Worm (Caenorhabditis elegans) whole organism, L4 larva: ENCODE measurements around the gene K10D6.3.
"Not testable (repeated sequence)": the region's sequence is repeated elsewhere in the genome, so short reads cannot be mapped to it uniquely, and the experiment has no call there.

Experiments used
- F37D6.2 ChIP-seq: sonication (generic microtip); optimal IDR thresholded peaks from 2 replicates; lab custom pipeline; 2016; ENCODE audit warnings: mild to moderate bottlenecking, missing genetic modification characterization, missing compliant biosample characterization
- F49E8.2 ChIP-seq: sonication (generic microtip); optimal IDR thresholded peaks from 2 replicates; lab custom pipeline; 2016; ENCODE audit warnings: missing compliant biosample characterization, mild to moderate bottlenecking, missing genetic modification characterization, borderline replicate concordance
- R02D3.7 ChIP-seq: fragments of 150-350 bp; sonication (generic microtip); optimal IDR thresholded peaks from 3 replicates; lab custom pipeline; 2014; ENCODE audit warnings: missing biosample characterization, missing genetic modification characterization
- T26A8.4 ChIP-seq: fragments of 200-800 bp; sonication (Bioruptor generic); IDR thresholded peaks from 2 replicates; pipeline ENCODE4 v1.3.6; 2022; ENCODE audit warnings: missing genetic modification characterization, missing compliant biosample characterization
- Y48G9A.11 ChIP-seq: fragments of 200-800 bp; sonication (Bioruptor generic); IDR thresholded peaks from 2 replicates; pipeline ENCODE4 v1.3.6; 2022; ENCODE audit warnings: missing genetic modification reagents, missing genetic modification characterization, missing compliant biosample characterization
- Y75B8A.6 ChIP-seq: fragments of 200-800 bp; sonication (Bioruptor generic); IDR thresholded peaks from 2 replicates; pipeline ENCODE4 v1.3.6; 2022; ENCODE audit warnings: missing genetic modification reagents, missing genetic modification characterization, missing compliant biosample characterization
- ZK546.5 ChIP-seq, 2 experiments: sonication (generic microtip); optimal IDR thresholded peaks; 2 replicates each; lab custom pipeline; 2017; ENCODE audit warnings: missing biosample characterization in 2 of 2, missing genetic modification characterization in 2 of 2
- ama-1 ChIP-seq: fragments of 150-350 bp; optimal IDR thresholded peaks from 2 replicates; lab custom pipeline; 2014; ENCODE audit warnings: inconsistent platforms, mixed read lengths
- attf-4 ChIP-seq: sonication (generic microtip); optimal IDR thresholded peaks from 3 replicates; lab custom pipeline; 2017; ENCODE audit warnings: missing biosample characterization, missing genetic modification characterization
- ceh-28 ChIP-seq: fragments of 150-350 bp; optimal IDR thresholded peaks from 2 replicates; lab custom pipeline; 2014; ENCODE audit warnings: missing biosample characterization, missing genetic modification reagents, missing genetic modification characterization
- ces-1 ChIP-seq: fragments of 150-350 bp; sonication (generic microtip); optimal IDR thresholded peaks from 4 replicates; lab custom pipeline; 2014; ENCODE audit warnings: missing biosample characterization, missing genetic modification reagents, missing genetic modification characterization
- ctbp-1 ChIP-seq: fragments of 200-800 bp; sonication (Bioruptor generic); IDR thresholded peaks from 2 replicates; pipeline ENCODE4 v1.3.6; 2022; ENCODE audit warnings: missing genetic modification reagents, missing genetic modification characterization, missing compliant biosample characterization
- daf-16 ChIP-seq, 3 experiments: sonication (generic microtip); optimal IDR thresholded peaks; 2 replicates each; lab custom pipeline; 2016 to 2017; ENCODE audit warnings: missing genetic modification characterization in 3 of 3, missing genetic modification reagents in 3 of 3, mild to moderate bottlenecking in 2 of 3, missing compliant biosample characterization in 2 of 3, missing biosample characterization in 1 of 3, moderate library complexity in 1 of 3
- daf-19 ChIP-seq: fragments of 200-800 bp; sonication (Bioruptor generic); conservative IDR thresholded peaks from 2 replicates; pipeline ENCODE4 v1.3.6; 2022; ENCODE audit warnings: missing genetic modification characterization, missing compliant biosample characterization
- dmd-6 ChIP-seq: fragments of 200-800 bp; sonication (Bioruptor generic); IDR thresholded peaks from 2 replicates; pipeline ENCODE4 v1.3.6; 2022; ENCODE audit warnings: missing genetic modification reagents, missing genetic modification characterization, missing compliant biosample characterization
- dmd-8 ChIP-seq: fragments of 200-800 bp; sonication (Bioruptor generic); IDR thresholded peaks from 2 replicates; pipeline ENCODE4 v1.3.6; 2022; ENCODE audit warnings: missing genetic modification characterization, missing compliant biosample characterization
- duxl-1 ChIP-seq: sonication (generic microtip); optimal IDR thresholded peaks from 2 replicates; lab custom pipeline; 2016; ENCODE audit warnings: mild to moderate bottlenecking, missing genetic modification characterization, moderate library complexity, missing compliant biosample characterization; ENCODE audit not compliant: poor library complexity
- egl-43 ChIP-seq: fragments of 200-800 bp; sonication (Bioruptor generic); IDR thresholded peaks from 2 replicates; pipeline ENCODE4 v1.3.6; 2022; ENCODE audit warnings: missing genetic modification reagents, missing genetic modification characterization, missing compliant biosample characterization
- fkh-10 ChIP-seq: fragments of 150-350 bp; optimal IDR thresholded peaks from 2 replicates; lab custom pipeline; 2014; ENCODE audit warnings: missing biosample characterization, missing genetic modification reagents, missing genetic modification characterization
- hlh-11 ChIP-seq: fragments of 200-800 bp; sonication (Bioruptor generic); optimal IDR thresholded peaks from 2 replicates; lab custom pipeline; 2018; ENCODE audit warnings: mild to moderate bottlenecking, missing genetic modification characterization, missing compliant biosample characterization
- hlh-30 ChIP-seq: sonication (generic microtip); optimal IDR thresholded peaks from 2 replicates; lab custom pipeline; 2017; ENCODE audit warnings: antibody characterized with exemption, mild to moderate bottlenecking, missing genetic modification characterization, missing compliant biosample characterization; ENCODE audit not compliant: insufficient read depth
- hmg-1.1 ChIP-seq: fragments of 200-800 bp; sonication (Bioruptor generic); IDR thresholded peaks from 2 replicates; pipeline ENCODE4 v1.3.6; 2022; ENCODE audit warnings: missing genetic modification reagents, missing genetic modification characterization, missing compliant biosample characterization
- jun-1 ChIP-seq: fragments of 150-350 bp; optimal IDR thresholded peaks from 2 replicates; lab custom pipeline; 2014; ENCODE audit warnings: missing biosample characterization, missing genetic modification reagents, missing genetic modification characterization
- lin-1 ChIP-seq: fragments of 200-800 bp; sonication (Bioruptor generic); IDR thresholded peaks from 2 replicates; pipeline ENCODE4 v1.3.6; 2022; ENCODE audit warnings: missing genetic modification reagents, missing genetic modification characterization, missing compliant biosample characterization
- lin-15B ChIP-seq: fragments of 150-350 bp; sonication (generic microtip); optimal IDR thresholded peaks from 3 replicates; lab custom pipeline; 2014; ENCODE audit warnings: missing biosample characterization, missing genetic modification characterization
- lin-38 ChIP-seq: fragments of 200-800 bp; sonication (Bioruptor generic); IDR thresholded peaks from 2 replicates; pipeline ENCODE4 v1.3.6; 2022; ENCODE audit warnings: missing genetic modification reagents, missing genetic modification characterization, missing compliant biosample characterization
- mdl-1 ChIP-seq, 2 experiments: fragments of 150-350 bp in 1 of 2; sonication (generic microtip) in 1 of 2; optimal IDR thresholded peaks; 2 replicates each; lab custom pipeline; 2014 to 2017; ENCODE audit warnings: missing biosample characterization in 2 of 2, missing genetic modification characterization in 2 of 2
- mdt-29 ChIP-seq: fragments of 200-800 bp; sonication (Bioruptor generic); IDR thresholded peaks from 2 replicates; pipeline ENCODE4 v1.3.6; 2022; ENCODE audit warnings: missing genetic modification reagents, missing genetic modification characterization, missing compliant biosample characterization
- mep-1 ChIP-seq: fragments of 150-350 bp; sonication (generic microtip); optimal IDR thresholded peaks from 3 replicates; lab custom pipeline; 2014; ENCODE audit warnings: missing biosample characterization, missing genetic modification characterization
- mes-2 ChIP-seq: sonication (generic microtip); optimal IDR thresholded peaks from 2 replicates; lab custom pipeline; 2016; ENCODE audit warnings: missing genotype, mild to moderate bottlenecking, missing genetic modification characterization, missing compliant biosample characterization; ENCODE audit not compliant: poor library complexity, severe bottlenecking
- mxl-2 ChIP-seq: fragments of 200-800 bp; sonication (Bioruptor generic); conservative IDR thresholded peaks from 2 replicates; pipeline ENCODE4 v1.3.6; 2022; ENCODE audit warnings: missing genetic modification reagents, missing genetic modification characterization, missing compliant biosample characterization
- nhr-102 ChIP-seq: sonication (generic microtip); optimal IDR thresholded peaks from 2 replicates; lab custom pipeline; 2016; ENCODE audit warnings: mild to moderate bottlenecking, missing genetic modification characterization, moderate library complexity, missing compliant biosample characterization
- nhr-237 ChIP-seq: sonication (generic microtip); optimal IDR thresholded peaks from 2 replicates; lab custom pipeline; 2017; ENCODE audit warnings: missing biosample characterization, missing genetic modification characterization
- nhr-28 ChIP-seq: fragments of 150-350 bp; optimal IDR thresholded peaks from 2 replicates; lab custom pipeline; 2014; ENCODE audit warnings: missing biosample characterization, missing genetic modification characterization
- nhr-48 ChIP-seq: sonication (generic microtip); optimal IDR thresholded peaks from 2 replicates; lab custom pipeline; 2016; ENCODE audit warnings: mild to moderate bottlenecking, missing genetic modification characterization, missing compliant biosample characterization
- nhr-6 ChIP-seq: fragments of 150-350 bp; optimal IDR thresholded peaks from 2 replicates; lab custom pipeline; 2014; ENCODE audit warnings: missing biosample characterization, missing genetic modification characterization
- nhr-77 ChIP-seq: fragments of 150-350 bp; optimal IDR thresholded peaks from 2 replicates; lab custom pipeline; 2014; ENCODE audit warnings: missing biosample characterization, missing genetic modification characterization
- pha-4 ChIP-seq, 2 experiments: fragments of 150-350 bp in 1 of 2; fragments of 200-800 bp in 1 of 2; sonication (Bioruptor generic) in 1 of 2; IDR thresholded peaks in 1 of 2; optimal IDR thresholded peaks in 1 of 2; 2 replicates each; pipeline versions ENCODE4 v1.3.6 to Lab custom; 2014 to 2022; ENCODE audit warnings: missing genetic modification characterization in 2 of 2, missing genetic modification reagents in 2 of 2, missing biosample characterization in 1 of 2, missing compliant biosample characterization in 1 of 2
- php-3 ChIP-seq: fragments of 200-800 bp; sonication (Bioruptor generic); IDR thresholded peaks from 2 replicates; pipeline ENCODE4 v1.3.6; 2022; ENCODE audit warnings: missing genetic modification reagents, missing genetic modification characterization, missing compliant biosample characterization
- rbr-2 ChIP-seq: sonication (generic microtip); optimal IDR thresholded peaks from 2 replicates; lab custom pipeline; 2016; ENCODE audit warnings: missing genotype, missing genetic modification characterization, missing compliant biosample characterization
- saeg-2 ChIP-seq: fragments of 200-800 bp; sonication (Bioruptor generic); IDR thresholded peaks from 2 replicates; pipeline ENCODE4 v1.3.6; 2022; ENCODE audit warnings: missing genetic modification reagents, missing genetic modification characterization, missing compliant biosample characterization
- snpc-1.2 ChIP-seq: fragments of 200-800 bp; sonication (Bioruptor generic); IDR thresholded peaks from 2 replicates; pipeline ENCODE4 v1.3.6; 2022; ENCODE audit warnings: missing genetic modification reagents, missing genetic modification characterization, missing compliant biosample characterization
- snpc-4 ChIP-seq: fragments of 150-350 bp; optimal IDR thresholded peaks from 2 replicates; lab custom pipeline; 2014; ENCODE audit warnings: missing biosample characterization, missing genetic modification characterization
- unc-130 ChIP-seq: sonication (generic microtip); optimal IDR thresholded peaks from 2 replicates; lab custom pipeline; 2016; ENCODE audit warnings: missing genetic modification reagents, missing genetic modification characterization, missing compliant biosample characterization
- unc-62 ChIP-seq, 3 experiments: fragments of 150-350 bp in 1 of 3; sonication (generic microtip); optimal IDR thresholded peaks in 2 of 3; peaks in 1 of 3; 1 replicate in 1 of 3; 2 replicates in 2 of 3; lab custom pipeline; 2014 to 2017; ENCODE audit warnings: missing biosample characterization in 3 of 3, missing genetic modification characterization in 3 of 3, missing genetic modification reagents in 3 of 3, missing genotype in 1 of 3
- vab-7 ChIP-seq: fragments of 200-800 bp; sonication (Bioruptor generic); IDR thresholded peaks from 2 replicates; pipeline ENCODE4 v1.3.6; 2022; ENCODE audit warnings: missing genetic modification reagents, missing genetic modification characterization, missing compliant biosample characterization
- zfp-2 ChIP-seq: sonication (generic microtip); optimal IDR thresholded peaks from 2 replicates; lab custom pipeline; 2016; ENCODE audit warnings: mild to moderate bottlenecking, missing genetic modification characterization, missing compliant biosample characterization
- zip-11 ChIP-seq: fragments of 200-800 bp; sonication (Bioruptor generic); IDR thresholded peaks from 2 replicates; pipeline ENCODE4 v1.3.6; 2022; ENCODE audit warnings: missing genetic modification characterization, missing compliant biosample characterization
- ztf-11 ChIP-seq: fragments of 150-350 bp; optimal IDR thresholded peaks from 2 replicates; lab custom pipeline; 2014; ENCODE audit warnings: missing biosample characterization, missing genetic modification characterization

Gene K10D6.3

DNA sequence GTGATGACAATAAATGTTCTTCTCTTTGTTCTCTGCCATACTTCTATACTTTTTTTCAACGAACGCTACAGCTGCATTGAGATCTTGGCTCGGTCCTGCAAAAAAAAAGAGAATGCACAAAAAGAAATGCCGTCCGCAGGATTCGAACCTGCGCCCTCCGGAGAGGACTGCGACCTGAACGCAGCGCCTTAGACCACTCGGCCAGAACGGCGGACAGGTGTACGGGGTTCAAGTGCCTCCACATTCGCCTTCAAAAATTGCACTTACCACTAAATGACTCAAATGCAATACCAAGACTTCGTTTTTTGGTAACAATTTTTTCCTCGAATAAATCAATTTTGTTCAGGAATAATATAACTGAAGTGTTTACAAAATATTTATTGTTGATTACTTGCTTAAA, 25.8 kb upstream of the K10D6.3 start (continued):
- TF ChIP-seq mdl-1 (tag; optimal IDR thresholded peaks at IDR 0.05; lab: Kevin White, UChicago) (no peak), ctbp-1 (GFP tag; lab: Robert Waterston, UW) (no peak), R02D3.7 (tag; lab: Kevin White, UChicago) (no peak), nhr-77 (no peak), ces-1 (GFP tag; lab: Kevin White, UChicago) (no peak), snpc-1.2 (GFP tag; lab: Robert Waterston, UW) (no peak), zip-11 (no peak), Y75B8A.6 (GFP tag; lab: Robert Waterston, UW) (no peak), F37D6.2 (tag; lab: Kevin White, UChicago) (no peak), nhr-28 (no peak), ceh-28 (tag; lab: Kevin White, UChicago) (no peak), nhr-6 (tag; lab: Kevin White, UChicago) (no peak), attf-4 (tag; lab: Kevin White, UChicago) (no peak), daf-19 (GFP tag; lab: Robert Waterston, UW) (no peak), php-3 (GFP tag; lab: Robert Waterston, UW) (no peak), hmg-1.1 (peak; percentile 62), ZK546.5 (tag; optimal IDR thresholded peaks at IDR 0.05; lab: Kevin White, UChicago) (no peak), mxl-2 (GFP tag; lab: Robert Waterston, UW) (no peak), mes-2 (peak; percentile 59), ama-1 (lab: Kevin White, UChicago) (no peak), rbr-2 (tag; lab: Kevin White, UChicago) (no peak), lin-15B (tag; lab: Kevin White, UChicago) (no peak), ztf-11 (tag; lab: Kevin White, UChicago) (no peak), nhr-237 (tag; lab: Kevin White, UChicago) (no peak), pha-4 (GFP tag; IDR thresholded peaks at IDR 0.05; lab: Robert Waterston, UW) (no peak), pha-4 (tag; optimal IDR thresholded peaks at IDR 0.05; lab: Kevin White, UChicago) (no peak), saeg-2 (no peak), snpc-4 (peak; percentile 84), hlh-30 (tag; lab: Kevin White, UChicago) (no peak), jun-1 (tag; lab: Kevin White, UChicago) (no peak), Y48G9A.11 (GFP tag; lab: Robert Waterston, UW) (no peak), duxl-1 (peak; percentile 44), fkh-10 (GFP tag; lab: Kevin White, UChicago) (no peak), unc-62 (GFP tag; optimal IDR thresholded peaks at IDR 0.05 in 1 of 2; lab: Kevin White, UChicago) (peak in 1 of 2 experiments; percentile 95), unc-62 (tag; optimal IDR thresholded peaks at IDR 0.05; lab: Kevin White, UChicago) (no peak), lin-1 (GFP tag; lab: Robert Waterston, UW) (no peak), zfp-2 (no peak), egl-43 (GFP tag; lab: Robert Waterston, UW) (peak; percentile 73; the same call in 1 of the 2 replicates)

DNA sequence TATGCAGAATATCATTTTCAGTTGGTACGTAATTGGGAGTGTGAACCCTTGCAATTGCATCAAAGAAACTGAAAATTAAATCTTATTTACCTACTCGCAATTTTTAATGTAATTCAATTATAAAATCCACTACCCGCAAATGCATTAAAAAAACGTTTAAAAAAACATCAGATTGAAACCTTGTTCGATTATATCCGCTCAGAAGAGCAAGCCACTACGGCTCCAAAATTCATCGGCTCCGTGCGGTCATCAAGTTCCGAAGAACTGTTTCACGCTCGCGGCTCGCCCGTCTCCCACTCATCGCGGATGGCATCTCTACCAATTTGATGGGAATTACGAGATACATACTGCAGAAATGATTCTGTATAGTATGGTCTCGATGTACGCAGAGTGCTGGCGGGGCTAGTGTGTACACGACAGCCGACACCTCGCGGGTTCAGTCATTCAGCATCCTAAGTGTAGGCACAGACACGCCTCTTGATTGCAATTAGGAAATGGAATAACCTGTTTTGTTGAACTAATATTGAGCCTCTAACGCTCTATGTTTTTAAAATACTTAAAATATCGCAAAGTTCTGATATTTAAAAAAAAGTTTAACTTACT, 25.0 kb upstream of the K10D6.3 start:
- TF ChIP-seq F49E8.2: peak; percentile 76
- peak; percentile 52; the same call in 1 of the 2 replicates for TF ChIP-seq vab-7 (GFP tag; lab: Robert Waterston, UW)
- TF ChIP-seq nhr-48 (tag; lab: Kevin White, UChicago): peak; percentile 27
- peak; percentile 53 for TF ChIP-seq unc-130
- peak; percentile 54 for TF ChIP-seq mes-2
- peak; percentile 41; the same call in 1 of the 2 replicates for TF ChIP-seq dmd-6 (GFP tag; lab: Robert Waterston, UW)
- TF ChIP-seq dmd-8 (GFP tag; lab: Robert Waterston, UW): 0 out of 2 replicates have a peak, but pooled peaks have one; percentile 56
- TF ChIP-seq php-3 (GFP tag; lab: Robert Waterston, UW): peak; percentile 25; the same call in 1 of the 2 replicates
- TF ChIP-seq nhr-102 (tag; lab: Kevin White, UChicago): peak; percentile 32
- peak; percentile 43 for TF ChIP-seq mep-1 (tag; lab: Kevin White, UChicago)
- TF ChIP-seq snpc-1.2 (GFP tag; lab: Robert Waterston, UW): peak; percentile 84
- TF ChIP-seq snpc-4: peak; percentile 74
- peak; percentile 13; the same call in 1 of the 2 replicates for TF ChIP-seq mdt-29
- peak; percentile 60 for TF ChIP-seq lin-38 (GFP tag; lab: Robert Waterston, UW)
- TF ChIP-seq T26A8.4: peak; percentile 58
- TF ChIP-seq daf-16 (GFP tag; optimal IDR thresholded peaks at IDR 0.05; lab: Kevin White, UChicago): not testable (repeated sequence)
- peak; percentile 21 for TF ChIP-seq daf-16 (tag; optimal IDR thresholded peaks at IDR 0.05; lab: Kevin White, UChicago)
- TF ChIP-seq hlh-11 (tag; lab: Kevin White, UChicago): peak; percentile 37
